Fruit fly (Drosophila melanogaster): Measurements from ENCODE around the gene Qtzl.

Qtzl gene

DNA sequence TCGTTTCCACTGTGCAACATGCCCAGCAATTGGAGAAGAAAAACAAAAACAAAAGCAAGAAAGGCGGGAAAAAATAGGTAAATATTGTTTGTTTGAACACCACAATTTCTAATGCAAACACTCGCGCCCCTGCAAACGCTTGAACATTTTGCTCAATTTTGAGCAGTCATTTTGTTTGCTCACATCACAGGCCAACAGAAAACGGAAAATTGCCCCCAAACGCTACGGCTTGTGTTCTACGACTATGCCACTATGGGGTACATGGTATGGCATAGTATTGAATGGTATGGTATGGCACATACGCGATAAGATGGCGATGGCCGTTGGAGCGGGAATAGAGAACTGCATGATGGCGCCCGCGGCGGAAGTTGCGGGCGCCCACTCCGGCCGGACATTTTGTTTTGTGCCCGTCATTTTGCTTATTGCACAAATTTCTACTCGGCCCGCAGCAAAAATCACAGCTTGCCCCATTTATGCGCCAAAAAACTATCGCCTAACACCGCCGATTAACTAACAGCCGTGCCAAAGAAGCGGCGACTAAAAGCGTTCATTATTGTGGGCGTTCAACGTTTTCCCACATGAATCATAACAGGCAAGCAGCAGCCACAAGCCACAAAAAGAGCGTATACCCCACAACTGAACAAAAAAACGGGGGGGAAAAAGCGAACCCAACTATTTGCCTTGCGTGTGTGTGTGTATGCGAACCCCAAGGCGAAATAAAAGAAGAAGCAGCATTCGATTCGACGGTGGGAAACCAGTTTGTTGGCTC lies 8.9 kb downstream of the Qtzl start (continued):
- peak; percentile 33 for TF ChIP-seq Antp (GFP tag; optimal IDR thresholded peaks at IDR 0.05)
- peak; percentile 60 for TF ChIP-seq Meics (GFP tag; optimal IDR thresholded peaks at IDR 0.05)
- TF ChIP-seq CG3847 (GFP tag; IDR thresholded peaks at IDR 0.05), result no peak
- no peak for TF ChIP-seq esg (GFP tag; conservative IDR thresholded peaks at IDR 0.05)
- no peak for TF ChIP-seq shn (GFP tag; optimal IDR thresholded peaks at IDR 0.05)
- TF ChIP-seq sob (GFP tag; IDR thresholded peaks at IDR 0.05), result no peak
- TF ChIP-seq CG11696 (GFP tag; IDR thresholded peaks at IDR 0.05), result no peak
- TF ChIP-seq CG8765 (GFP tag; IDR thresholded peaks at IDR 0.05), result no peak
- TF ChIP-seq CG17361 (GFP tag; IDR thresholded peaks at IDR 0.05), result no peak
- TF ChIP-seq sqz (GFP tag; optimal IDR thresholded peaks at IDR 0.05), result peak; percentile 72
- TF ChIP-seq Lpt (GFP tag; optimal IDR thresholded peaks at IDR 0.05), result no peak
- TF ChIP-seq CG5180 (GFP tag; optimal IDR thresholded peaks at IDR 0.05), result peak; percentile 69
- TF ChIP-seq Chrac-16 (GFP tag; optimal IDR thresholded peaks at IDR 0.05), result no peak
- TF ChIP-seq Bdp1 (GFP tag; optimal IDR thresholded peaks at IDR 0.05), result peak; percentile 47
- no peak for TF ChIP-seq E2f2 (GFP tag; IDR thresholded peaks at IDR 0.05)
- TF ChIP-seq CG3281 (GFP tag; optimal IDR thresholded peaks at IDR 0.05), result peak; percentile 68
- TF ChIP-seq odd (GFP tag; optimal IDR thresholded peaks at IDR 0.05), result peak; percentile 89
- peak; percentile 81 for TF ChIP-seq lab (GFP tag; optimal IDR thresholded peaks at IDR 0.05)
- no peak for TF ChIP-seq tio (GFP tag; optimal IDR thresholded peaks at IDR 0.05)
- no peak for TF ChIP-seq Atf6 (GFP tag; IDR thresholded peaks at IDR 0.05)
- no peak for TF ChIP-seq br (optimal IDR thresholded peaks at IDR 0.05)
- TF ChIP-seq CG18011 (GFP tag; optimal IDR thresholded peaks at IDR 0.05), result peak; percentile 20
- peak; percentile 50 for TF ChIP-seq bigmax (GFP tag; optimal IDR thresholded peaks at IDR 0.05)
- TF ChIP-seq YL-1 (GFP tag; optimal IDR thresholded peaks at IDR 0.05), result peak; percentile 61
- TF ChIP-seq CG1647 (GFP tag; optimal IDR thresholded peaks at IDR 0.05), result peak; percentile 6
- TF ChIP-seq CG12744 (GFP tag; optimal IDR thresholded peaks at IDR 0.05), result peak; percentile 34
- peak; percentile 37 for TF ChIP-seq Dip3 (GFP tag; optimal IDR thresholded peaks at IDR 0.05)
- no peak for TF ChIP-seq CG8478 (optimal IDR thresholded peaks at IDR 0.05)
- peak; percentile 9 for TF ChIP-seq psq (GFP tag; optimal IDR thresholded peaks at IDR 0.05)
- no peak for TF ChIP-seq seq (GFP tag; IDR thresholded peaks at IDR 0.05)
- peak; percentile 96 for TF ChIP-seq CG3838 (GFP tag; optimal IDR thresholded peaks at IDR 0.05)
- TF ChIP-seq CG31388 (GFP tag; optimal IDR thresholded peaks at IDR 0.05), result no peak
- TF ChIP-seq Mad (GFP tag; optimal IDR thresholded peaks at IDR 0.05), result peak; percentile 31
- TF ChIP-seq Sox102F (GFP tag; optimal IDR thresholded peaks at IDR 0.05), result peak; percentile 68
- peak; percentile 72 for TF ChIP-seq Camta (GFP tag; optimal IDR thresholded peaks at IDR 0.05)
- TF ChIP-seq CG17359 (tag; optimal IDR thresholded peaks at IDR 0.05), result peak; percentile 74
- no peak for TF ChIP-seq slbo (GFP tag; IDR thresholded peaks at IDR 0.05)
- peak; percentile 44 for TF ChIP-seq onecut (GFP tag; IDR thresholded peaks at IDR 0.05)
- peak; percentile 27 to 42 for TF ChIP-seq chif (GFP tag; optimal IDR thresholded peaks at IDR 0.05)
- peak; percentile 91 for TF ChIP-seq CG17385 (GFP tag; optimal IDR thresholded peaks at IDR 0.05)
- no peak for TF ChIP-seq CG32767 (GFP tag; IDR thresholded peaks at IDR 0.05)
- no peak for TF ChIP-seq Dref (GFP tag; IDR thresholded peaks at IDR 0.05)
- no peak for TF ChIP-seq sens-2 (GFP tag; IDR thresholded peaks at IDR 0.05)
- TF ChIP-seq CG15514 (GFP tag; optimal IDR thresholded peaks at IDR 0.05), result peak; percentile 29
- no peak for TF ChIP-seq CG13287 (GFP tag; IDR thresholded peaks at IDR 0.05; ENCODE audit: partially characterized antibody)
- TF ChIP-seq CG8388 (GFP tag; optimal IDR thresholded peaks at IDR 0.05), result peak; percentile 64
- TF ChIP-seq gsb-n (tag; optimal IDR thresholded peaks at IDR 0.05), result peak; percentile 66
- no peak for TF ChIP-seq CG32772 (GFP tag; IDR thresholded peaks at IDR 0.05)
- TF ChIP-seq CG17186 (GFP tag; optimal IDR thresholded peaks at IDR 0.05), result no peak
- no peak for TF ChIP-seq B-H1 (GFP tag; IDR thresholded peaks at IDR 0.05)
- peak; percentile 34 for TF ChIP-seq Atf3 (GFP tag; optimal IDR thresholded peaks at IDR 0.05)
- TF ChIP-seq Xrp1 (GFP tag; IDR thresholded peaks at IDR 0.05), result no peak

All from whole organism, embryonic.